Worm (Caenorhabditis elegans): ENCODE results near the gene tmem-120.

Gene tmem-120

ce11 chrIII:1483407-1483806, 34.4 kb downstream of the tmem-120 start, which contains the start of gene Y82E9BR.18:
Gene Y82E9BR.18 (minus strand): TSS chrIII:1483507.
- no peak for TF ChIP-seq unc-62 (GFP tag; optimal IDR thresholded peaks at IDR 0.05)

- TF ChIP-seq unc-62 (GFP tag; optimal IDR thresholded peaks at IDR 0.05): no peak
Measured at ce11 chrIII:1468358-1469305, 49.2 kb downstream of the tmem-120 start.

All from whole organism, dauer.